Worm (Caenorhabditis elegans) whole organism, late embryonic: ENCODE data around the gene C06C3.7.

Experiments
- C08G9.2 ChIP-seq: sonication (generic microtip); optimal IDR thresholded peaks from 2 replicates; lab custom pipeline; 2016; ENCODE audit warnings: mild to moderate bottlenecking, missing genetic modification characterization, moderate library complexity, missing compliant biosample characterization
- F13H6.1 ChIP-seq: sonication (generic microtip); optimal IDR thresholded peaks from 2 replicates; lab custom pipeline; 2016; ENCODE audit warnings: missing genetic modification characterization, missing compliant biosample characterization
- K02D7.2 ChIP-seq: sonication (generic microtip); optimal IDR thresholded peaks from 2 replicates; lab custom pipeline; 2017; ENCODE audit warnings: mild to moderate bottlenecking, missing genetic modification characterization, missing compliant biosample characterization
- Y22D7AL.16 ChIP-seq: sonication (generic microtip); optimal IDR thresholded peaks from 2 replicates; lab custom pipeline; 2016; ENCODE audit warnings: missing genetic modification characterization, missing compliant biosample characterization
- ahr-1 ChIP-seq: sonication (generic microtip); optimal IDR thresholded peaks from 2 replicates; lab custom pipeline; 2016; ENCODE audit warnings: missing genetic modification characterization, missing compliant biosample characterization
- ama-1 ChIP-seq: fragments of 150-350 bp; optimal IDR thresholded peaks from 2 replicates; lab custom pipeline; 2014
- ceh-14 ChIP-seq: sonication (generic microtip); optimal IDR thresholded peaks from 2 replicates; lab custom pipeline; 2016; ENCODE audit warnings: missing genotype, missing genetic modification characterization, missing compliant biosample characterization
- ceh-19 ChIP-seq: fragments of 200-800 bp; sonication (Bioruptor generic); optimal IDR thresholded peaks from 2 replicates; lab custom pipeline; 2018; ENCODE audit warnings: mild to moderate bottlenecking, missing genetic modification characterization, missing compliant biosample characterization
- ceh-2 ChIP-seq: sonication (generic microtip); optimal IDR thresholded peaks from 2 replicates; lab custom pipeline; 2016; ENCODE audit warnings: missing genotype, missing genetic modification characterization, missing compliant biosample characterization
- ceh-22 ChIP-seq: sonication (generic microtip); optimal IDR thresholded peaks from 2 replicates; lab custom pipeline; 2017; ENCODE audit warnings: missing biosample characterization, missing genetic modification characterization
- ceh-30 ChIP-seq: fragments of 150-350 bp; optimal IDR thresholded peaks from 2 replicates; lab custom pipeline; 2014; ENCODE audit warnings: missing biosample characterization, missing genetic modification characterization
- ceh-34 ChIP-seq: sonication (generic microtip); optimal IDR thresholded peaks from 2 replicates; lab custom pipeline; 2016; ENCODE audit warnings: mild to moderate bottlenecking, missing genetic modification characterization, missing compliant biosample characterization
- ceh-48 ChIP-seq: sonication (generic microtip); optimal IDR thresholded peaks from 2 replicates; lab custom pipeline; 2016; ENCODE audit warnings: missing genetic modification characterization, inconsistent platforms, missing compliant biosample characterization
- ceh-6 ChIP-seq: fragments of 200-800 bp; sonication (Bioruptor generic); optimal IDR thresholded peaks from 2 replicates; lab custom pipeline; 2018; ENCODE audit warnings: mild to moderate bottlenecking, missing genetic modification characterization, missing compliant biosample characterization
- ceh-9 ChIP-seq: sonication (generic microtip); optimal IDR thresholded peaks from 2 replicates; lab custom pipeline; 2016; ENCODE audit warnings: mild to moderate bottlenecking, missing genetic modification characterization, inconsistent platforms, missing compliant biosample characterization
- dmd-4 ChIP-seq: sonication (generic microtip); optimal IDR thresholded peaks from 2 replicates; lab custom pipeline; 2016; ENCODE audit warnings: borderline replicate concordance, missing genetic modification characterization, missing compliant biosample characterization
- elt-2 ChIP-seq: sonication (generic microtip); optimal IDR thresholded peaks from 2 replicates; lab custom pipeline; 2016; ENCODE audit warnings: missing genetic modification reagents, missing genetic modification characterization, missing compliant biosample characterization
- ets-4 ChIP-seq: sonication (generic microtip); optimal IDR thresholded peaks from 2 replicates; lab custom pipeline; 2016; ENCODE audit warnings: missing genetic modification characterization, missing compliant biosample characterization
- eyg-1 ChIP-seq: sonication (generic microtip); optimal IDR thresholded peaks from 2 replicates; lab custom pipeline; 2016; ENCODE audit warnings: missing genotype, missing genetic modification characterization, missing compliant biosample characterization
- fax-1 ChIP-seq: sonication (generic microtip); optimal IDR thresholded peaks from 2 replicates; lab custom pipeline; 2016; ENCODE audit warnings: missing genotype, missing genetic modification characterization, missing compliant biosample characterization
- fkh-10 ChIP-seq: fragments of 150-350 bp; optimal IDR thresholded peaks from 2 replicates; lab custom pipeline; 2014; ENCODE audit warnings: missing biosample characterization, missing genetic modification reagents, missing genetic modification characterization
- fkh-6 ChIP-seq: sonication (generic microtip); optimal IDR thresholded peaks from 2 replicates; lab custom pipeline; 2016; ENCODE audit warnings: missing genetic modification characterization, missing compliant biosample characterization
- hlh-13 ChIP-seq: fragments of 200-800 bp; sonication (Bioruptor generic); optimal IDR thresholded peaks from 2 replicates; lab custom pipeline; 2018; ENCODE audit warnings: mild to moderate bottlenecking, missing genetic modification characterization, missing compliant biosample characterization
- hlh-6 ChIP-seq: sonication (generic microtip); optimal IDR thresholded peaks from 2 replicates; lab custom pipeline; 2016; ENCODE audit warnings: missing genotype, missing genetic modification characterization, missing compliant biosample characterization
- lim-6 ChIP-seq: sonication (generic microtip); optimal IDR thresholded peaks from 2 replicates; lab custom pipeline; 2016; ENCODE audit warnings: missing genetic modification characterization, missing compliant biosample characterization
- lin-11 ChIP-seq: fragments of 200-800 bp; sonication (Bioruptor generic); optimal IDR thresholded peaks from 2 replicates; lab custom pipeline; 2018; ENCODE audit warnings: mild to moderate bottlenecking, missing genetic modification characterization, missing compliant biosample characterization
- mec-3 ChIP-seq: sonication (generic microtip); optimal IDR thresholded peaks from 2 replicates; lab custom pipeline; 2016; ENCODE audit warnings: borderline replicate concordance, missing genetic modification characterization, missing compliant biosample characterization
- nfya-1 ChIP-seq: sonication (generic microtip); optimal IDR thresholded peaks from 2 replicates; lab custom pipeline; 2017; ENCODE audit warnings: missing genetic modification characterization, mild to moderate bottlenecking, missing compliant biosample characterization, antibody characterized with exemption, moderate library complexity
- nhr-11 ChIP-seq: fragments of 150-350 bp; optimal IDR thresholded peaks from 2 replicates; lab custom pipeline; 2014; ENCODE audit warnings: missing biosample characterization, missing genetic modification characterization
- npax-4 ChIP-seq: sonication (generic microtip); optimal IDR thresholded peaks from 2 replicates; lab custom pipeline; 2016; ENCODE audit warnings: missing genetic modification characterization, missing compliant biosample characterization
- odd-2 ChIP-seq: sonication (generic microtip); optimal IDR thresholded peaks from 2 replicates; lab custom pipeline; 2017; ENCODE audit warnings: antibody characterized with exemption, mild to moderate bottlenecking, missing genetic modification characterization, missing compliant biosample characterization
- pag-3 ChIP-seq: sonication (generic microtip); optimal IDR thresholded peaks from 2 replicates; lab custom pipeline; 2016; ENCODE audit warnings: missing compliant biosample characterization, missing genetic modification characterization, borderline replicate concordance
- ref-2 ChIP-seq: sonication (generic microtip); optimal IDR thresholded peaks from 2 replicates; lab custom pipeline; 2016; ENCODE audit warnings: missing genetic modification characterization, missing compliant biosample characterization
- rnt-1 ChIP-seq: sonication (generic microtip); optimal IDR thresholded peaks from 2 replicates; lab custom pipeline; 2016; ENCODE audit warnings: missing genetic modification characterization, missing compliant biosample characterization
- sdc-2 ChIP-seq: sonication (generic microtip); optimal IDR thresholded peaks from 2 replicates; lab custom pipeline; 2016; ENCODE audit warnings: missing genotype, missing genetic modification characterization, missing compliant biosample characterization
- sox-4 ChIP-seq: sonication (generic microtip); optimal IDR thresholded peaks from 2 replicates; lab custom pipeline; 2017; ENCODE audit warnings: mild to moderate bottlenecking, missing genetic modification characterization, inconsistent platforms, missing compliant biosample characterization
- syd-9 ChIP-seq: sonication (generic microtip); optimal IDR thresholded peaks from 2 replicates; lab custom pipeline; 2016; ENCODE audit warnings: mild to moderate bottlenecking, missing genetic modification characterization, moderate library complexity, missing compliant biosample characterization
- tbx-2 ChIP-seq: sonication (generic microtip); optimal IDR thresholded peaks from 2 replicates; lab custom pipeline; 2016; ENCODE audit warnings: missing genetic modification characterization, missing compliant biosample characterization
- tbx-7 ChIP-seq: sonication (generic microtip); optimal IDR thresholded peaks from 2 replicates; lab custom pipeline; 2016; ENCODE audit warnings: missing genotype, missing genetic modification characterization, missing compliant biosample characterization
- unc-3 ChIP-seq, 2 experiments: fragments of 200-800 bp in 1 of 2; sonication (Bioruptor generic) in 1 of 2; sonication (generic microtip) in 1 of 2; conservative IDR thresholded peaks in 1 of 2; optimal IDR thresholded peaks in 1 of 2; 2 replicates each; pipeline versions ENCODE4 v1.3.6 to Lab custom; 2016 to 2022; ENCODE audit warnings: missing compliant biosample characterization in 2 of 2, missing genetic modification characterization in 2 of 2, missing genetic modification reagents in 1 of 2
- unc-42 ChIP-seq: sonication (generic microtip); optimal IDR thresholded peaks from 2 replicates; lab custom pipeline; 2016; ENCODE audit warnings: missing genotype, missing genetic modification characterization, missing compliant biosample characterization
- unc-86 ChIP-seq: sonication (generic microtip); optimal IDR thresholded peaks from 2 replicates; lab custom pipeline; 2016; ENCODE audit warnings: missing genetic modification characterization, missing compliant biosample characterization

The C06C3.7 gene

DNA sequence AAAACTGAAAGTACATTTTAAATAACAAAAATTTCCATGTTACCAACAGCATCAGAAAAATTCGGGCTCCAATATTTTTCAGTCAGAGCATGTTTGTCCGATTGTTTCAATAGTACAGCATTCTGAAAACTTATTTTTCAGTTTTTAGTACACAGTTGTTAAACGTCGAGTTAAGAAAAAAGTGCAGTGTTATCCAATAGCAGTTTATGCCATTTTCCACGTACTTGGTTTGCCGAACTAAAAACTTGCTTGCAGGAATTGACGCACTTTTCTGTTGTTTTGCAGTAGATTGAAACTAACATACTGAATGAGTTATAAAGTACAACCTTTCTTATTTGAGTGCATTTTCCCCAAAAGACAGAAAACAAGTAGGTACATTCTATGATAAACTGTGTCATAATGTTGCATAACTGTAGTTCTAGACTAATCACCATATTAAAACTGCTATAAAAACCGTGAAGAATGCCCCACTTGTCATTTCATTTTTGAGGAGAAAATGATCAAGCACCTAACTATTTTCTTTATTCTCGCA, 13.1 kb downstream of the C06C3.7 start, which contains the start of the genes Y51B9A.14 and Y51B9A.8:
Y51B9A.14 (minus strand) TSS at position 101 of the 532 bp plus-strand sequence.
Y51B9A.8 (plus strand) TSS at position 482 of the 532 bp plus-strand sequence.
- no peak for TF ChIP-seq ceh-22 (tag; lab: Kevin White, UChicago)
- TF ChIP-seq elt-2 = no peak
- TF ChIP-seq nfya-1 (tag; lab: Kevin White, UChicago) = no peak
- no peak for TF ChIP-seq F13H6.1 (tag; lab: Kevin White, UChicago)
- TF ChIP-seq lim-6 = no peak

DNA sequence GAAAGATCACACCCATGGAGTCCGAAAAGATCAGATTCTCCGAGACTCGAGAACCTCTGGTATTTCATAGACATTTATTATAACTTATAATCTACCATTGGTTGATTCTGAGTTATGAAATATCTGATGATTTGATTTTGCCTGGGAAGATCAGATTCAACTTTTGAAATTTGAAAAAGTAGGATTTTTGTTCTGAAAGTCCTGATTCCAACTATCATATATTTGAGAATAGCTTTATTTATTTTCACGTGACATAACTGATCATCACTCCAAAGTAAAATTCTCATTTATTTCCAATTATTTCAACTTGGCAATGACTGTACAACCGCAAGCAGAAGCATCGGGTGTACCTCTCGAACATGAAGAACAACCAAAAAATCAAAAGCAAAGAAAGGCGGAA, 14.4 kb downstream of the C06C3.7 start, which contains the start of gene Y51B9A.7:
Y51B9A.7 (plus strand) TSS at position 301 of the 400 bp plus-strand sequence.
- TF ChIP-seq F13H6.1 (tag; lab: Kevin White, UChicago) = no peak
- no peak for TF ChIP-seq ceh-34 (tag; lab: Kevin White, UChicago)
- no peak for TF ChIP-seq ceh-14
- no peak for TF ChIP-seq ceh-19 (GFP tag; lab: Kevin White, UChicago)
- TF ChIP-seq odd-2 (tag; lab: Kevin White, UChicago) = no peak
- no peak for TF ChIP-seq hlh-6 (tag; lab: Kevin White, UChicago)
- TF ChIP-seq sdc-2 (tag; lab: Kevin White, UChicago) = no peak
- TF ChIP-seq ceh-9 (tag; lab: Kevin White, UChicago) = no peak
- no peak for TF ChIP-seq tbx-2 (tag; lab: Kevin White, UChicago)
- TF ChIP-seq K02D7.2 (tag; lab: Kevin White, UChicago) = no peak
- no peak for TF ChIP-seq nfya-1 (tag; lab: Kevin White, UChicago)
- TF ChIP-seq pag-3 (tag; lab: Kevin White, UChicago) = no peak
- TF ChIP-seq ceh-48 (tag; lab: Kevin White, UChicago) = no peak
- TF ChIP-seq lim-6 = no peak
- no peak for TF ChIP-seq ceh-6 (GFP tag; lab: Kevin White, UChicago)
- TF ChIP-seq mec-3 (tag; lab: Kevin White, UChicago) = no peak
- no peak for TF ChIP-seq rnt-1
- TF ChIP-seq unc-3 (GFP tag; conservative IDR thresholded peaks at IDR 0.05; lab: Robert Waterston, UW) = no peak
- no peak for TF ChIP-seq unc-3 (tag; optimal IDR thresholded peaks at IDR 0.05; lab: Kevin White, UChicago)
- TF ChIP-seq hlh-13 = no peak

DNA sequence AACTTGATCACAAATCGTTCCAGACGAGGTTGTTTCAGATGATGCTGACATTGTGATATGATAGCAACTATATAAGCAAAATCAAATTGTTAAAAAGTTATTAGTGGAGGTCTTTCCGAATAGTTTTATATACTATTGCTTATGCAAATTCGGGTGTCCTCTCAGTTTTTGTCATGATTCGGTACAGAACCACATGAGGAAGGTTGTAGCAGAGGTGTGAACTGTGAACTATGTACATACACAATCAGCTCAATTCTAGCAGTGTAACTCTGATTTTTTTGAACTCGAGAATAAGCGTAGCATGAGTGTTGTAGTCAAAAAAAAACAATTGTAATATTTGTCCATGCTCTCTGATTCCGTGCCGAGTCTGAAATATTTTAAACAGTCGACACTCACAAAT, 17.7 kb downstream of the C06C3.7 start, which contains the start of gene Y51B9A.6:
Y51B9A.6 (minus strand) TSS at position 101 of the 400 bp plus-strand sequence.
- no peak for TF ChIP-seq ceh-48 (tag; lab: Kevin White, UChicago)
- TF ChIP-seq hlh-13 = no peak
- no peak for TF ChIP-seq ceh-30 (tag; lab: Kevin White, UChicago)
- no peak for TF ChIP-seq ref-2 (tag; lab: Kevin White, UChicago)
- no peak for TF ChIP-seq lin-11
- no peak for TF ChIP-seq unc-86 (tag; lab: Kevin White, UChicago)
- no peak for TF ChIP-seq Y22D7AL.16
- no peak for TF ChIP-seq ceh-2 (tag; lab: Kevin White, UChicago)
- no peak for TF ChIP-seq fax-1 (tag; lab: Kevin White, UChicago)
- TF ChIP-seq nhr-11 (tag; lab: Kevin White, UChicago) = no peak
- no peak for TF ChIP-seq fkh-10 (GFP tag; lab: Kevin White, UChicago)
- no peak for TF ChIP-seq odd-2 (tag; lab: Kevin White, UChicago)
- TF ChIP-seq mec-3 (tag; lab: Kevin White, UChicago) = no peak

DNA sequence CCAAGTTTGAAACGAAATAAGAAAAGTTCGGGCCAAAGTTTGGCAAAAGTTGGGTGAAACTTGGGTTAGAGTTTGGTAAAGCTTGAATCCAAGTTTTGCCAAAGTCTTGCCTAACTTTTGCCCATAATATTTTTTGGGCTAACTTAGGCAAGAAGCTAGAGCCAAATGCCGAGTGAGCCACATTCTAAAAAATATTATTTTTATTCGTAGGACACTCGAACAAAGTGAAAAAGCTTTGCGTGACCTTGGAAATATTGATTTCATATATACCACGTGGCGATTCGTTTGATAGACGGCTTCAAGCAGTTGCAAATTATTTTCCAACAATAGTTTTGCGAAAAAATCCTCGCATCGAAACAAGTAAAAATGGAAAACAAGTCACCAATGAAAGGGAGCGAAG, 18.5 kb downstream of the C06C3.7 start, which contains the start of gene Y51B9A.5:
Y51B9A.5 (plus strand) TSS at position 301 of the 400 bp plus-strand sequence.
- TF ChIP-seq tbx-7 (tag; lab: Kevin White, UChicago) = no peak
- TF ChIP-seq lin-11 = no peak
- no peak for TF ChIP-seq ama-1 (lab: Kevin White, UChicago)
- TF ChIP-seq odd-2 (tag; lab: Kevin White, UChicago) = no peak
- TF ChIP-seq npax-4 = no peak
- no peak for TF ChIP-seq eyg-1 (tag; lab: Kevin White, UChicago)
- TF ChIP-seq C08G9.2 (tag; lab: Kevin White, UChicago) = no peak
- TF ChIP-seq dmd-4 = no peak
- TF ChIP-seq sdc-2 (tag; lab: Kevin White, UChicago) = no peak
- TF ChIP-seq syd-9 (tag; lab: Kevin White, UChicago) = no peak
- TF ChIP-seq K02D7.2 (tag; lab: Kevin White, UChicago) = no peak
- TF ChIP-seq ceh-9 (tag; lab: Kevin White, UChicago) = no peak
- TF ChIP-seq ets-4 (tag; lab: Kevin White, UChicago) = no peak
- no peak for TF ChIP-seq ahr-1 (tag; lab: Kevin White, UChicago)
- no peak for TF ChIP-seq ceh-30 (tag; lab: Kevin White, UChicago)
- TF ChIP-seq sox-4 (tag; lab: Kevin White, UChicago) = no peak
- TF ChIP-seq fkh-6 (tag; lab: Kevin White, UChicago) = no peak
- TF ChIP-seq unc-42 (tag; lab: Kevin White, UChicago) = no peak
